Worm (Caenorhabditis elegans): ENCODE data around the gene nhr-37.

Gene nhr-37

ce11 chrV:6621894-6622293, at the start of gene nhr-37:
TSS of gene nhr-37 (plus strand) at chrV:6622194.
- TF ChIP-seq unc-55 (GFP tag; optimal IDR thresholded peaks at IDR 0.05), result no peak
- no peak for TF ChIP-seq nhr-232 (tag; optimal IDR thresholded peaks at IDR 0.05)
- no peak for TF ChIP-seq Y22D7AL.16 (tag; optimal IDR thresholded peaks at IDR 0.05)
- no peak for TF ChIP-seq pag-3 (tag; optimal IDR thresholded peaks at IDR 0.05; ENCODE audit: borderline replicate concordance)
- no peak for TF ChIP-seq ceh-30 (tag; optimal IDR thresholded peaks at IDR 0.05)
- no peak for TF ChIP-seq madf-2 (tag; optimal IDR thresholded peaks at IDR 0.05)
- no peak for TF ChIP-seq dmd-4 (tag; optimal IDR thresholded peaks at IDR 0.05; ENCODE audit: borderline replicate concordance)
- no peak for TF ChIP-seq hlh-8 (tag; optimal IDR thresholded peaks at IDR 0.05)
- TF ChIP-seq ama-1 (optimal IDR thresholded peaks at IDR 0.05), result no peak
- TF ChIP-seq pax-1 (tag; optimal IDR thresholded peaks at IDR 0.05), result no peak
- no peak for TF ChIP-seq syd-9 (tag; optimal IDR thresholded peaks at IDR 0.05)
- no peak for TF ChIP-seq zip-5 (tag; optimal IDR thresholded peaks at IDR 0.05)
- TF ChIP-seq F13H6.1 (tag; optimal IDR thresholded peaks at IDR 0.05), result no peak
- TF ChIP-seq tbx-7 (tag; optimal IDR thresholded peaks at IDR 0.05), result no peak

- TF ChIP-seq rnt-1 (tag; optimal IDR thresholded peaks at IDR 0.05) (no peak), elt-2 (tag; optimal IDR thresholded peaks at IDR 0.05) (peak; percentile 79)
Observed at ce11 chrV:6575406-6576130, 46.4 kb upstream of the nhr-37 start, which contains the start of gene fut-2. TSS of gene fut-2 (minus strand) at chrV:6575890.

- no peak for TF ChIP-seq pros-1 (tag; optimal IDR thresholded peaks at IDR 0.05)
- no peak for TF ChIP-seq rnt-1 (tag; optimal IDR thresholded peaks at IDR 0.05)
- no peak for TF ChIP-seq T23F11.4 (GFP tag; optimal IDR thresholded peaks at IDR 0.05)
- no peak for TF ChIP-seq pha-4 (tag; optimal IDR thresholded peaks at IDR 0.05)
- no peak for TF ChIP-seq hlh-6 (tag; optimal IDR thresholded peaks at IDR 0.05)
- no peak for TF ChIP-seq ceh-31 (tag; optimal IDR thresholded peaks at IDR 0.05)
- TF ChIP-seq odd-2 (tag; optimal IDR thresholded peaks at IDR 0.05), result no peak
- TF ChIP-seq madf-2 (tag; optimal IDR thresholded peaks at IDR 0.05), result no peak
- no peak for TF ChIP-seq elt-4 (tag; optimal IDR thresholded peaks at IDR 0.05)
- TF ChIP-seq elt-2 (tag; optimal IDR thresholded peaks at IDR 0.05), result no peak
- TF ChIP-seq hlh-8 (tag; optimal IDR thresholded peaks at IDR 0.05), result no peak
- TF ChIP-seq unc-42 (tag; optimal IDR thresholded peaks at IDR 0.05), result no peak
- no peak for TF ChIP-seq ceh-6 (GFP tag; optimal IDR thresholded peaks at IDR 0.05)
Observed at ce11 chrV:6576567-6576966, 45.4 kb upstream of the nhr-37 start, which contains the start of gene EGAP9.4. TSS of gene EGAP9.4 (plus strand) at chrV:6576867.

ce11 chrV:6579992-6580391, 42.0 kb upstream of the nhr-37 start, which contains the start of gene EGAP9.3:
TSS of gene EGAP9.3 (minus strand) at chrV:6580122.
- TF ChIP-seq ceh-31 (tag; optimal IDR thresholded peaks at IDR 0.05), result no peak
- TF ChIP-seq unc-55 (GFP tag; optimal IDR thresholded peaks at IDR 0.05), result no peak
- TF ChIP-seq unc-3 (GFP tag; conservative IDR thresholded peaks at IDR 0.05), result no peak
- TF ChIP-seq unc-3 (tag; optimal IDR thresholded peaks at IDR 0.05), result no peak
- no peak for TF ChIP-seq nhr-11 (tag; optimal IDR thresholded peaks at IDR 0.05)
- no peak for TF ChIP-seq dve-1 (tag; optimal IDR thresholded peaks at IDR 0.05)
- TF ChIP-seq sdc-2 (tag; optimal IDR thresholded peaks at IDR 0.05), result no peak
- TF ChIP-seq unc-42 (tag; optimal IDR thresholded peaks at IDR 0.05), result no peak
- TF ChIP-seq sox-2 (GFP tag; IDR thresholded peaks at IDR 0.05), result no peak
- no peak for TF ChIP-seq ref-2 (tag; optimal IDR thresholded peaks at IDR 0.05)
- TF ChIP-seq rnt-1 (tag; optimal IDR thresholded peaks at IDR 0.05), result no peak
- no peak for TF ChIP-seq madf-2 (tag; optimal IDR thresholded peaks at IDR 0.05)
- no peak for TF ChIP-seq elt-2 (tag; optimal IDR thresholded peaks at IDR 0.05)
- TF ChIP-seq ceh-18 (tag; optimal IDR thresholded peaks at IDR 0.05), result no peak
- TF ChIP-seq K02D7.2 (tag; optimal IDR thresholded peaks at IDR 0.05), result no peak
- TF ChIP-seq hlh-30 (tag; optimal IDR thresholded peaks at IDR 0.05; ENCODE audit: insufficient read depth), result no peak
- no peak for TF ChIP-seq ceh-14 (tag; optimal IDR thresholded peaks at IDR 0.05)
- TF ChIP-seq mec-3 (tag; optimal IDR thresholded peaks at IDR 0.05; ENCODE audit: borderline replicate concordance), result no peak
